Fruit fly (Drosophila melanogaster) whole organism, prepupa: ENCODE results near the gene CG5455.

Source experiments
- CG10631 ChIP-seq: fragments of 200-800 bp; sonication (Bioruptor generic); optimal IDR thresholded peaks from 2 replicates; lab custom pipeline; 2016; ENCODE audit warnings: missing biosample characterization, missing genetic modification characterization
- CG10669 ChIP-seq: fragments of 200-800 bp; sonication (Bioruptor generic); optimal IDR thresholded peaks from 3 replicates; lab custom pipeline; 2018; ENCODE audit warnings: missing biosample characterization, mild to moderate bottlenecking, missing genetic modification characterization, moderate library complexity
- CG11294 ChIP-seq: fragments of 200-800 bp; sonication (Bioruptor generic); IDR thresholded peaks from 2 replicates; pipeline ENCODE4 v1.3.6; 2022; ENCODE audit warnings: missing biosample characterization, missing genetic modification characterization
- CG11762 ChIP-seq: fragments of 200-800 bp; sonication (Bioruptor generic); optimal IDR thresholded peaks from 3 replicates; lab custom pipeline; 2016; ENCODE audit warnings: missing biosample characterization, missing genetic modification characterization; ENCODE audit not compliant: insufficient read depth
- CG11902 ChIP-seq: fragments of 200-800 bp; sonication (Bioruptor generic); optimal IDR thresholded peaks from 3 replicates; lab custom pipeline; 2016; ENCODE audit warnings: missing biosample characterization, missing genetic modification characterization
- CG15336 ChIP-seq: fragments of 200-800 bp; sonication (Bioruptor generic); IDR thresholded peaks from 2 replicates; pipeline ENCODE4 v1.3.6; 2022; ENCODE audit warnings: missing biosample characterization, missing genetic modification characterization
- CG1621 ChIP-seq: fragments of 200-800 bp; sonication (Bioruptor generic); optimal IDR thresholded peaks from 3 replicates; lab custom pipeline; 2018; ENCODE audit warnings: missing biosample characterization, mild to moderate bottlenecking, missing genetic modification characterization
- CG16779 ChIP-seq: fragments of 200-800 bp; sonication (Bioruptor generic); optimal IDR thresholded peaks from 3 replicates; lab custom pipeline; 2017; ENCODE audit warnings: missing biosample characterization, mild to moderate bottlenecking, missing genetic modification characterization
- CG3032 ChIP-seq: fragments of 200-800 bp; optimal IDR thresholded peaks from 2 replicates; lab custom pipeline; 2019; ENCODE audit warnings: missing biosample characterization, mild to moderate bottlenecking, missing genetic modification characterization, moderate library complexity
- CG31627 ChIP-seq: fragments of 200-800 bp; sonication (Bioruptor generic); optimal IDR thresholded peaks from 3 replicates; lab custom pipeline; 2016; ENCODE audit warnings: missing biosample characterization, missing genetic modification characterization
- CG32006 ChIP-seq: fragments of 200-800 bp; sonication (Bioruptor generic); optimal IDR thresholded peaks from 3 replicates; lab custom pipeline; 2017; ENCODE audit warnings: missing biosample characterization, mild to moderate bottlenecking, missing genetic modification characterization
- CG34406 ChIP-seq: fragments of 200-800 bp; sonication (Bioruptor generic); optimal IDR thresholded peaks from 3 replicates; lab custom pipeline; 2016; ENCODE audit warnings: missing biosample characterization, missing genetic modification characterization
- CG3919 ChIP-seq: fragments of 200-800 bp; sonication (Bioruptor generic); optimal IDR thresholded peaks from 3 replicates; lab custom pipeline; 2016; ENCODE audit warnings: missing biosample characterization, missing genetic modification characterization
- CG6163 ChIP-seq: fragments of 200-800 bp; sonication (Bioruptor generic); IDR thresholded peaks from 3 replicates; pipeline ENCODE4 v1.3.6; 2022; ENCODE audit warnings: missing biosample characterization, missing genetic modification characterization
- CG6276 ChIP-seq: fragments of 200-800 bp; sonication (Bioruptor generic); optimal IDR thresholded peaks from 2 replicates; lab custom pipeline; 2017; ENCODE audit warnings: missing biosample characterization, mild to moderate bottlenecking, missing genetic modification characterization
- CG6792 ChIP-seq: fragments of 200-800 bp; sonication (Bioruptor generic); optimal IDR thresholded peaks from 3 replicates; lab custom pipeline; 2016; ENCODE audit warnings: missing biosample characterization, missing genetic modification characterization
- CG7368 ChIP-seq: fragments of 200-800 bp; sonication (Bioruptor generic); optimal IDR thresholded peaks from 3 replicates; lab custom pipeline; 2016; ENCODE audit warnings: missing biosample characterization, missing genetic modification characterization
- CG8319 ChIP-seq: fragments of 200-800 bp; sonication (Bioruptor generic); optimal IDR thresholded peaks from 3 replicates; lab custom pipeline; 2016; ENCODE audit warnings: missing biosample characterization, missing genetic modification characterization
- CG8632 ChIP-seq: fragments of 200-800 bp; sonication (Bioruptor generic); optimal IDR thresholded peaks from 3 replicates; lab custom pipeline; 2016; ENCODE audit warnings: missing biosample characterization, missing genetic modification characterization
- CG9139 ChIP-seq: fragments of 200-800 bp; sonication (Bioruptor generic); optimal IDR thresholded peaks from 3 replicates; lab custom pipeline; 2017; ENCODE audit warnings: missing biosample characterization, mild to moderate bottlenecking, missing genetic modification characterization
- Eip75B ChIP-seq: fragments of 200-800 bp; sonication (Bioruptor generic); optimal IDR thresholded peaks from 3 replicates; lab custom pipeline; 2016; ENCODE audit warnings: missing biosample characterization, missing genetic modification characterization
- Eip78C ChIP-seq: fragments of 200-800 bp; sonication (Bioruptor generic); peaks from one replicate; lab custom pipeline; 2016; ENCODE audit warnings: missing biosample characterization, missing genetic modification characterization
- Eip93F ChIP-seq: fragments of 200-800 bp; sonication (Bioruptor generic); optimal IDR thresholded peaks from 2 replicates; lab custom pipeline; 2016; ENCODE audit warnings: missing biosample characterization, mild to moderate bottlenecking, missing genetic modification characterization
- Ets21C ChIP-seq: fragments of 200-800 bp; sonication (Bioruptor generic); optimal IDR thresholded peaks from 3 replicates; lab custom pipeline; 2016; ENCODE audit warnings: missing biosample characterization, missing genetic modification characterization
- Ets96B ChIP-seq: fragments of 200-800 bp; optimal IDR thresholded peaks from 2 replicates; lab custom pipeline; 2019; ENCODE audit warnings: missing biosample characterization, mild to moderate bottlenecking, missing genetic modification characterization, moderate library complexity
- Gug ChIP-seq: fragments of 200-800 bp; sonication (Bioruptor generic); IDR thresholded peaks from 2 replicates; pipeline ENCODE4 v1.3.6; 2022; ENCODE audit warnings: missing biosample characterization, missing genetic modification characterization
- Hr38 ChIP-seq: sonication (Bioruptor generic); optimal IDR thresholded peaks from 2 replicates; lab custom pipeline; 2016; ENCODE audit warnings: missing biosample characterization, missing genetic modification characterization
- Hr39 ChIP-seq: fragments of 200-800 bp; sonication (Bioruptor generic); optimal IDR thresholded peaks from 2 replicates; lab custom pipeline; 2016; ENCODE audit warnings: missing biosample characterization, missing genetic modification characterization
- Hr4 ChIP-seq: fragments of 200-800 bp; sonication (Bioruptor generic); optimal IDR thresholded peaks from 3 replicates; lab custom pipeline; 2016; ENCODE audit warnings: missing biosample characterization, missing genetic modification characterization
- Lpt ChIP-seq: fragments of 200-800 bp; sonication (Bioruptor generic); optimal IDR thresholded peaks from 3 replicates; lab custom pipeline; 2016; ENCODE audit warnings: missing biosample characterization, missing genetic modification characterization
- Met ChIP-seq: fragments of 200-800 bp; sonication (Bioruptor generic); optimal IDR thresholded peaks from 3 replicates; lab custom pipeline; 2016; ENCODE audit warnings: missing biosample characterization, missing genetic modification characterization
- OdsH ChIP-seq: fragments of 200-800 bp; sonication (Bioruptor generic); optimal IDR thresholded peaks from 3 replicates; lab custom pipeline; 2016; ENCODE audit warnings: missing biosample characterization, missing genetic modification characterization
- Smox ChIP-seq: fragments of 200-800 bp; sonication (Bioruptor generic); optimal IDR thresholded peaks from 3 replicates; lab custom pipeline; 2016; ENCODE audit warnings: missing biosample characterization, missing genetic modification characterization
- Sox102F ChIP-seq: fragments of 200-800 bp; sonication (Bioruptor generic); optimal IDR thresholded peaks from 2 replicates; lab custom pipeline; 2016; ENCODE audit warnings: missing biosample characterization, mild to moderate bottlenecking, missing genetic modification characterization
- Sox14 ChIP-seq: fragments of 200-800 bp; sonication (Bioruptor generic); optimal IDR thresholded peaks from 3 replicates; lab custom pipeline; 2016; ENCODE audit warnings: missing biosample characterization, missing genetic modification characterization
- Sox15 ChIP-seq: fragments of 200-800 bp; sonication (Bioruptor generic); optimal IDR thresholded peaks from 3 replicates; lab custom pipeline; 2016; ENCODE audit warnings: missing biosample characterization, missing genetic modification characterization
- acj6 ChIP-seq: fragments of 200-800 bp; sonication (Bioruptor generic); optimal IDR thresholded peaks from 3 replicates; lab custom pipeline; 2016; ENCODE audit warnings: missing biosample characterization, missing genetic modification characterization
- cyc ChIP-seq: fragments of 200-800 bp; sonication (Bioruptor generic); optimal IDR thresholded peaks from 3 replicates; lab custom pipeline; 2016; ENCODE audit warnings: missing biosample characterization, missing genetic modification characterization
- dac ChIP-seq: fragments of 200-800 bp; sonication (Bioruptor generic); optimal IDR thresholded peaks from 2 replicates; lab custom pipeline; 2017; ENCODE audit warnings: missing biosample characterization, mild to moderate bottlenecking, missing genetic modification characterization
- dsx ChIP-seq: fragments of 200-800 bp; optimal IDR thresholded peaks from 3 replicates; lab custom pipeline; 2019; ENCODE audit warnings: missing biosample characterization, mild to moderate bottlenecking, missing genetic modification characterization, moderate library complexity; ENCODE audit not compliant: poor library complexity, severe bottlenecking
- eg ChIP-seq: fragments of 200-800 bp; sonication (Bioruptor generic); IDR thresholded peaks from 3 replicates; pipeline ENCODE4 v1.3.6; 2022; ENCODE audit warnings: missing biosample characterization, missing genetic modification characterization
- esn ChIP-seq: fragments of 200-800 bp; sonication (Bioruptor generic); optimal IDR thresholded peaks from 2 replicates; lab custom pipeline; 2016; ENCODE audit warnings: missing biosample characterization, mild to moderate bottlenecking, missing genetic modification characterization, moderate library complexity
- fkh ChIP-seq: fragments of 200-800 bp; sonication (Bioruptor generic); optimal IDR thresholded peaks from 3 replicates; lab custom pipeline; 2017; ENCODE audit warnings: missing biosample characterization, mild to moderate bottlenecking, missing genetic modification characterization, moderate library complexity
- lz ChIP-seq: fragments of 200-800 bp; sonication (Bioruptor generic); optimal IDR thresholded peaks from 3 replicates; lab custom pipeline; 2016; ENCODE audit warnings: missing biosample characterization, missing genetic modification characterization
- net ChIP-seq: fragments of 200-800 bp; sonication (Bioruptor generic); optimal IDR thresholded peaks from 3 replicates; lab custom pipeline; 2016; ENCODE audit warnings: missing biosample characterization, missing genetic modification characterization
- pdm3 ChIP-seq: fragments of 200-800 bp; sonication (Bioruptor generic); optimal IDR thresholded peaks from 3 replicates; lab custom pipeline; 2016; ENCODE audit warnings: missing biosample characterization, missing genetic modification characterization
- salr ChIP-seq, 2 experiments: fragments of 200-800 bp; sonication (Bioruptor generic); optimal IDR thresholded peaks; 3 replicates each; lab custom pipeline; 2016 to 2018; ENCODE audit warnings: missing biosample characterization in 2 of 2, missing genetic modification characterization in 2 of 2, mild to moderate bottlenecking in 1 of 2
- spab ChIP-seq: fragments of 200-800 bp; sonication (Bioruptor generic); optimal IDR thresholded peaks from 2 replicates; lab custom pipeline; 2017; ENCODE audit warnings: missing biosample characterization, mild to moderate bottlenecking, missing genetic modification characterization, missing genetic modification reagents
- ss ChIP-seq, 2 experiments: fragments of 200-800 bp; sonication (Bioruptor generic); optimal IDR thresholded peaks; 2 replicates in 1 of 2; 3 replicates in 1 of 2; lab custom pipeline; 2017 to 2018; ENCODE audit warnings: mild to moderate bottlenecking in 2 of 2, missing biosample characterization in 2 of 2, missing genetic modification characterization in 2 of 2, moderate library complexity in 1 of 2
- topi ChIP-seq: fragments of 200-800 bp; sonication (Bioruptor generic); optimal IDR thresholded peaks from 3 replicates; lab custom pipeline; 2016; ENCODE audit warnings: missing biosample characterization, missing genetic modification characterization
- vri ChIP-seq: fragments of 200-800 bp; sonication (Bioruptor generic); optimal IDR thresholded peaks from 3 replicates; lab custom pipeline; 2016; ENCODE audit warnings: missing biosample characterization, mild to moderate bottlenecking, missing genetic modification characterization

CG5455 gene

dm6 chr3R:26494247-26494646 is 32.9 kb downstream of the CG5455 start (continued):
- TF ChIP-seq Ets21C = no peak
- peak; percentile 53 for TF ChIP-seq CG32006

- TF ChIP-seq Eip75B (GFP tag; lab: Kevin White, UChicago) (peak; percentile 69), CG6792 (GFP tag; lab: Kevin White, UChicago) (peak; percentile 30), CG15336 (GFP tag; lab: Robert Waterston, UW) (peak; percentile 85), CG11762 (GFP tag; lab: Kevin White, UChicago) (peak; percentile 45), CG3919 (GFP tag; lab: Kevin White, UChicago) (peak; percentile 70), Eip78C (GFP tag; lab: Kevin White, UChicago) (peak; percentile 44), OdsH (peak; percentile 53), CG8319 (GFP tag; lab: Kevin White, UChicago) (no peak), net (GFP tag; lab: Kevin White, UChicago) (peak; percentile 31), Lpt (peak; percentile 63), fkh (GFP tag; lab: Kevin White, UChicago) (no peak), CG11902 (no peak), Eip93F (GFP tag; lab: Kevin White, UChicago) (no peak), CG34406 (no peak), CG3032 (peak; percentile 56), CG8632 (GFP tag; lab: Kevin White, UChicago) (no peak), CG31627 (no peak), CG32006 (peak; percentile 75), CG7368 (GFP tag; lab: Kevin White, UChicago) (peak; percentile 39), Hr4 (GFP tag; lab: Kevin White, UChicago) (peak; percentile 67), Smox (GFP tag; lab: Kevin White, UChicago) (no peak), spab (GFP tag; lab: Kevin White, UChicago) (peak; percentile 51), Met (GFP tag; lab: Kevin White, UChicago) (peak; percentile 4), lz (GFP tag; lab: Kevin White, UChicago) (no peak), CG11294 (GFP tag; lab: Robert Waterston, UW) (peak; percentile 75), CG10631 (GFP tag; lab: Kevin White, UChicago) (peak; percentile 61), vri (no peak), dac (GFP tag; lab: Kevin White, UChicago) (no peak), salr (GFP tag; optimal IDR thresholded peaks at IDR 0.05; lab: Kevin White, UChicago) (peak in 1 of 2 experiments; percentile 47), Sox15 (no peak), cyc (GFP tag; lab: Kevin White, UChicago) (peak; percentile 30), CG6163 (GFP tag; lab: Robert Waterston, UW) (peak; percentile 87), Gug (GFP tag; lab: Robert Waterston, UW) (peak; percentile 75), topi (GFP tag; lab: Kevin White, UChicago) (no peak), dsx (no peak), CG10669 (GFP tag; lab: Kevin White, UChicago) (peak; percentile 58), Ets96B (tag; lab: Kevin White, UChicago) (peak; percentile 65), CG9139 (no peak), ss (GFP tag; optimal IDR thresholded peaks at IDR 0.05; lab: Kevin White, UChicago) (no peak), Hr38 (GFP tag; lab: Kevin White, UChicago) (no peak), Sox14 (GFP tag; lab: Kevin White, UChicago) (peak; percentile 33), CG6276 (GFP tag; lab: Kevin White, UChicago) (peak; percentile 78), esn (GFP tag; lab: Kevin White, UChicago) (peak; percentile 16), eg (GFP tag; lab: Robert Waterston, UW) (peak; percentile 88), CG1621 (tag; lab: Kevin White, UChicago) (peak; percentile 14), acj6 (GFP tag; lab: Kevin White, UChicago) (peak; percentile 15), Hr39 (GFP tag; lab: Kevin White, UChicago) (no peak), Sox102F (no peak), pdm3 (GFP tag; lab: Kevin White, UChicago) (peak; percentile 49), CG16779 (tag; lab: Kevin White, UChicago) (peak; percentile 41)
These were observed 35.0 kb downstream of the CG5455 start for dm6 chr3R:26496356-26496755.
